Fruit fly (Drosophila melanogaster) whole organism, embryonic: Measurements from ENCODE around the gene Dmtn.

Source experiments
- Aef1 ChIP-seq: fragments of 200-800 bp; sonication (Bioruptor generic); IDR thresholded peaks from 3 replicates; pipeline ENCODE4 v1.3.6; 2022; ENCODE audit warnings: missing biosample characterization, missing genetic modification characterization
- Awh ChIP-seq: fragments of 200-800 bp; sonication (Bioruptor generic); IDR thresholded peaks from 2 replicates; pipeline ENCODE4, ENCODE4 v1.3.6; 2022; ENCODE audit warnings: missing biosample characterization, missing genetic modification characterization
- BtbVII ChIP-seq: fragments of 200-800 bp; sonication (Bioruptor generic); optimal IDR thresholded peaks from 3 replicates; lab custom pipeline; 2017; ENCODE audit warnings: missing biosample characterization, mild to moderate bottlenecking, missing genetic modification characterization
- CG1024 ChIP-seq: fragments of 200-800 bp; sonication (Bioruptor generic); IDR thresholded peaks from 2 replicates; pipeline ENCODE4 v1.3.6; 2022; ENCODE audit warnings: missing biosample characterization, missing genetic modification characterization
- CG11695 ChIP-seq: fragments of 200-800 bp; sonication (Bioruptor generic); IDR thresholded peaks from 3 replicates; pipeline ENCODE4 v1.3.6; 2022; ENCODE audit warnings: missing biosample characterization, missing genetic modification characterization
- CG13624 ChIP-seq: fragments of 200-800 bp; sonication (Bioruptor generic); optimal IDR thresholded peaks from 2 replicates; lab custom pipeline; 2016; ENCODE audit warnings: missing biosample characterization, missing genetic modification characterization
- CG14441 ChIP-seq: fragments of 200-800 bp; sonication (Bioruptor generic); IDR thresholded peaks from 2 replicates; pipeline ENCODE4 v1.3.6; 2022; ENCODE audit warnings: missing biosample characterization, missing genetic modification characterization
- CG15601 ChIP-seq: fragments of 200-800 bp; sonication (Bioruptor generic); optimal IDR thresholded peaks from 3 replicates; lab custom pipeline; 2019; ENCODE audit warnings: missing biosample characterization, mild to moderate bottlenecking, missing genetic modification characterization, moderate library complexity
- CG16779 ChIP-seq: fragments of 200-800 bp; sonication (Bioruptor generic); IDR thresholded peaks from 2 replicates; pipeline ENCODE4 v1.3.6; 2022; ENCODE audit warnings: missing biosample characterization, missing genetic modification characterization
- CG17612 ChIP-seq: fragments of 200-800 bp; sonication (Bioruptor generic); IDR thresholded peaks from 2 replicates; pipeline ENCODE4 v1.3.6; 2022; ENCODE audit warnings: missing biosample characterization, missing genetic modification characterization
- CG2129 ChIP-seq: fragments of 200-800 bp; sonication (Bioruptor generic); IDR thresholded peaks from 2 replicates; pipeline ENCODE4 v1.3.6; 2022; ENCODE audit warnings: missing biosample characterization, missing genetic modification characterization; ENCODE audit not compliant: partially characterized antibody
- CG2875 ChIP-seq: fragments of 200-800 bp; sonication (Bioruptor generic); optimal IDR thresholded peaks from 2 replicates; lab custom pipeline; 2017; ENCODE audit warnings: missing biosample characterization, mild to moderate bottlenecking, missing genetic modification characterization, missing genetic modification reagents
- CG31388 ChIP-seq: fragments of 200-800 bp; sonication (Bioruptor generic); optimal IDR thresholded peaks from 2 replicates; lab custom pipeline; 2016; ENCODE audit warnings: missing biosample characterization, missing genetic modification characterization
- CG32532 ChIP-seq: fragments of 200-800 bp; sonication (Bioruptor generic); IDR thresholded peaks from 2 replicates; pipeline ENCODE4 v1.3.6; 2022; ENCODE audit warnings: missing biosample characterization, missing genetic modification characterization
- CG33213 ChIP-seq: fragments of 200-800 bp; sonication (Bioruptor generic); optimal IDR thresholded peaks from 3 replicates; lab custom pipeline; 2016; ENCODE audit warnings: missing biosample characterization, missing genetic modification characterization
- CG34224 ChIP-seq: fragments of 200-800 bp; sonication (Bioruptor generic); IDR thresholded peaks from 3 replicates; pipeline ENCODE4 v1.3.6; 2022; ENCODE audit warnings: missing biosample characterization, missing genetic modification characterization; ENCODE audit not compliant: partially characterized antibody
- CG4328 ChIP-seq: fragments of 200-800 bp; sonication (Bioruptor generic); optimal IDR thresholded peaks from 3 replicates; lab custom pipeline; 2017; ENCODE audit warnings: missing biosample characterization, missing genetic modification reagents, missing genetic modification characterization
- CG4360 ChIP-seq: fragments of 200-800 bp; sonication (Bioruptor generic); IDR thresholded peaks from 2 replicates; pipeline ENCODE4 v1.3.6; 2022; ENCODE audit warnings: missing biosample characterization, missing genetic modification characterization
- CG4617 ChIP-seq: fragments of 200-800 bp; sonication (Bioruptor generic); optimal IDR thresholded peaks from 3 replicates; lab custom pipeline; 2016; ENCODE audit warnings: missing biosample characterization, missing genetic modification characterization, borderline replicate concordance
- CG6272 ChIP-seq: fragments of 200-800 bp; sonication (Bioruptor generic); IDR thresholded peaks from 2 replicates; pipeline ENCODE4 v1.3.6; 2022; ENCODE audit warnings: missing biosample characterization, missing genetic modification characterization
- CG6683 ChIP-seq: fragments of 200-800 bp; sonication (Bioruptor generic); optimal IDR thresholded peaks from 2 replicates; lab custom pipeline; 2017; ENCODE audit warnings: missing biosample characterization, mild to moderate bottlenecking, missing genetic modification characterization, missing genetic modification reagents
- CG7372 ChIP-seq: fragments of 200-800 bp; sonication (Bioruptor generic); IDR thresholded peaks from 2 replicates; pipeline ENCODE4 v1.3.6; 2022; ENCODE audit warnings: missing biosample characterization, missing genetic modification characterization
- CG9437 ChIP-seq: fragments of 200-800 bp; sonication (Bioruptor generic); optimal IDR thresholded peaks from 2 replicates; lab custom pipeline; 2018; ENCODE audit warnings: missing biosample characterization, mild to moderate bottlenecking, missing genetic modification characterization
- CG9797 ChIP-seq: fragments of 200-800 bp; sonication (Bioruptor generic); optimal IDR thresholded peaks from 3 replicates; lab custom pipeline; 2018; ENCODE audit warnings: missing biosample characterization, mild to moderate bottlenecking, missing genetic modification characterization
- D ChIP-seq, 2 experiments: fragments of 200-800 bp in 1 of 2; fragments of >200 bp in 1 of 2; sonication (Bioruptor generic) in 1 of 2; optimal IDR thresholded peaks; 2 replicates in 1 of 2; 3 replicates in 1 of 2; lab custom pipeline; 2017; ENCODE audit warnings: mild to moderate bottlenecking in 1 of 2, missing biosample characterization in 1 of 2, missing genetic modification characterization in 1 of 2, missing genetic modification reagents in 1 of 2
- D19B ChIP-seq: fragments of 200-800 bp; sonication (Bioruptor generic); optimal IDR thresholded peaks from 2 replicates; lab custom pipeline; 2017; ENCODE audit warnings: missing biosample characterization, mild to moderate bottlenecking, missing genetic modification characterization
- ERR ChIP-seq: fragments of 200-800 bp; sonication (Bioruptor generic); optimal IDR thresholded peaks from 2 replicates; lab custom pipeline; 2016; ENCODE audit warnings: missing biosample characterization, missing genetic modification characterization
- Ets97D ChIP-seq: fragments of 200-800 bp; sonication (Bioruptor generic); optimal IDR thresholded peaks from 3 replicates; lab custom pipeline; 2016; ENCODE audit warnings: missing biosample characterization, missing genetic modification characterization
- HLH54F ChIP-seq: fragments of 200-800 bp; sonication (Bioruptor generic); optimal IDR thresholded peaks from 3 replicates; lab custom pipeline; 2016; ENCODE audit warnings: missing biosample characterization, missing genetic modification characterization
- Hmx ChIP-seq: fragments of 200-800 bp; sonication (Bioruptor generic); optimal IDR thresholded peaks from 2 replicates; lab custom pipeline; 2016; ENCODE audit warnings: missing biosample characterization, missing genetic modification characterization
- Hsf ChIP-seq: fragments of 200-800 bp; sonication (Bioruptor generic); optimal IDR thresholded peaks from 3 replicates; lab custom pipeline; 2016; ENCODE audit warnings: missing biosample characterization, missing genetic modification characterization
- Lhr ChIP-seq: fragments of 200-800 bp; sonication (Bioruptor generic); optimal IDR thresholded peaks from 3 replicates; lab custom pipeline; 2017; ENCODE audit warnings: mild to moderate bottlenecking, missing biosample characterization, missing genetic modification reagents, missing genetic modification characterization
- Mes4 ChIP-seq: fragments of 200-800 bp; sonication (Bioruptor generic); optimal IDR thresholded peaks from 2 replicates; lab custom pipeline; 2016; ENCODE audit warnings: missing biosample characterization, missing genetic modification characterization
- Ravus ChIP-seq: fragments of 200-800 bp; sonication (Bioruptor generic); IDR thresholded peaks from 2 replicates; pipeline ENCODE4 v1.3.6; 2022; ENCODE audit warnings: missing biosample characterization, missing genetic modification characterization
- Trl ChIP-seq, 3 experiments: fragments of >200 bp in 2 of 3; fragments of 200-800 bp in 1 of 3; sonication (Bioruptor generic) in 1 of 3; optimal IDR thresholded peaks; 2 replicates in 1 of 3; 3 replicates in 2 of 3; lab custom pipeline; 2016 to 2017; ENCODE audit warnings: missing biosample characterization in 1 of 3, missing genetic modification characterization in 1 of 3
- Xrp1 ChIP-seq: fragments of 200-800 bp; sonication (Bioruptor generic); IDR thresholded peaks from 2 replicates; pipeline ENCODE4 v1.3.6; 2022; ENCODE audit warnings: missing biosample characterization, missing genetic modification characterization
- crc ChIP-seq: fragments of 200-800 bp; sonication (Bioruptor generic); optimal IDR thresholded peaks from 2 replicates; lab custom pipeline; 2016; ENCODE audit warnings: missing biosample characterization, missing genetic modification characterization
- croc ChIP-seq: fragments of 200-800 bp; sonication (Bioruptor generic); conservative IDR thresholded peaks from 3 replicates; pipeline ENCODE4 v1.3.6; 2022; ENCODE audit warnings: missing biosample characterization, missing genetic modification characterization
- h ChIP-seq: fragments of >200 bp; optimal IDR thresholded peaks from 2 replicates; lab custom pipeline; 2017
- ken ChIP-seq: fragments of 200-800 bp; sonication (Bioruptor generic); IDR thresholded peaks from 3 replicates; pipeline ENCODE4 v1.3.6; 2022; ENCODE audit warnings: missing biosample characterization, missing genetic modification characterization
- lilli ChIP-seq: fragments of 200-800 bp; sonication (Bioruptor generic); optimal IDR thresholded peaks from 3 replicates; lab custom pipeline; 2016; ENCODE audit warnings: missing biosample characterization, missing genetic modification characterization
- nerfin-2 ChIP-seq: fragments of 200-800 bp; sonication (Bioruptor generic); IDR thresholded peaks from 2 replicates; pipeline ENCODE4 v1.3.6; 2022; ENCODE audit warnings: missing biosample characterization, missing genetic modification characterization; ENCODE audit not compliant: partially characterized antibody
- pan ChIP-seq, 4 experiments: fragments of >200 bp in 3 of 4; fragments of 200-800 bp in 1 of 4; sonication (Bioruptor generic) in 1 of 4; optimal IDR thresholded peaks in 3 of 4; IDR thresholded peaks in 1 of 4; 2 replicates each; pipeline versions ENCODE4 v1.3.6 to Lab custom; 2017 to 2022; ENCODE audit warnings: missing biosample characterization in 2 of 4, missing genetic modification characterization in 2 of 4, mixed read lengths in 1 of 4
- repo ChIP-seq: fragments of 200-800 bp; sonication (Bioruptor generic); optimal IDR thresholded peaks from 2 replicates; lab custom pipeline; 2016; ENCODE audit warnings: missing biosample characterization, missing genetic modification characterization
- sens ChIP-seq: fragments of 200-800 bp; sonication (Bioruptor generic); peaks from one replicate; lab custom pipeline; 2016; ENCODE audit warnings: missing biosample characterization, missing genetic modification characterization
- sens-2 ChIP-seq: fragments of 200-800 bp; sonication (Bioruptor generic); IDR thresholded peaks from 2 replicates; pipeline ENCODE4 v1.3.6; 2022; ENCODE audit warnings: missing biosample characterization, missing genetic modification characterization
- slbo ChIP-seq: fragments of 200-800 bp; sonication (Bioruptor generic); IDR thresholded peaks from 2 replicates; pipeline ENCODE4 v1.3.6; 2022; ENCODE audit warnings: missing biosample characterization, missing genetic modification characterization
- sqz ChIP-seq: fragments of 200-800 bp; sonication (Bioruptor generic); optimal IDR thresholded peaks from 3 replicates; lab custom pipeline; 2018; ENCODE audit warnings: missing biosample characterization, mild to moderate bottlenecking, missing genetic modification characterization
- usp ChIP-seq: fragments of >200 bp; optimal IDR thresholded peaks from 2 replicates; lab custom pipeline; 2017; ENCODE audit warnings: missing biosample characterization, missing genetic modification characterization

Dmtn gene

dm6 chr3R:6368550-6369238, 37.0 kb downstream of the Dmtn start, which contains the start of gene CG10286 (continued):
- TF ChIP-seq CG9437 (GFP tag; lab: Kevin White, UChicago) (peak; percentile 39), CG2875 (GFP tag; lab: Kevin White, UChicago) (peak; percentile 1), sqz (GFP tag; lab: Kevin White, UChicago) (no peak), repo (peak; percentile 26), CG13624 (GFP tag; lab: Kevin White, UChicago) (peak; percentile 13), Xrp1 (GFP tag; lab: Robert Waterston, UW) (peak; percentile 43), CG1024 (GFP tag; lab: Robert Waterston, UW) (peak; percentile 62; the same call in 1 of the 2 replicates), CG33213 (GFP tag; lab: Kevin White, UChicago) (peak; percentile 47), CG15601 (tag; lab: Kevin White, UChicago) (peak; percentile 40), CG2129 (GFP tag; lab: Robert Waterston, UW) (0 out of 2 replicates have a peak, but pooled peaks have one; percentile 16), CG9797 (GFP tag; lab: Kevin White, UChicago) (peak; percentile 25), slbo (GFP tag; lab: Robert Waterston, UW) (peak; percentile 52; the same call in 1 of the 2 replicates), Trl (optimal IDR thresholded peaks at IDR 0.05; lab: Kevin White, UChicago) (no peak), Trl (GFP tag; optimal IDR thresholded peaks at IDR 0.05; lab: Kevin White, UChicago) (no peak), pan (optimal IDR thresholded peaks at IDR 0.05; lab: Kevin White, UChicago) (no peak), pan (GFP tag; optimal IDR thresholded peaks at IDR 0.05 in 1 of 2, IDR thresholded peaks at IDR 0.05 in 1 of 2) (no peak), CG34224 (peak; percentile 76), Mes4 (GFP tag; lab: Kevin White, UChicago) (no peak), CG16779 (GFP tag; lab: Robert Waterston, UW) (no peak), CG4328 (GFP tag; lab: Kevin White, UChicago) (no peak), nerfin-2 (GFP tag; lab: Robert Waterston, UW) (peak; percentile 54; the same call in 1 of the 2 replicates), CG17612 (GFP tag; lab: Robert Waterston, UW) (no peak), Aef1 (no peak), crc (GFP tag; lab: Kevin White, UChicago) (no peak), sens (peak; percentile 73), h (lab: Kevin White, UChicago) (no peak), ken (GFP tag; lab: Robert Waterston, UW) (no peak), Ets97D (peak; percentile 29), D19B (GFP tag; lab: Kevin White, UChicago) (peak; percentile 47), CG4617 (GFP tag; lab: Kevin White, UChicago) (peak; percentile 14), HLH54F (GFP tag; lab: Kevin White, UChicago) (no peak), Ravus (GFP tag; lab: Robert Waterston, UW) (no peak), lilli (peak; percentile 2), CG6683 (GFP tag; lab: Kevin White, UChicago) (no peak), ERR (GFP tag; lab: Kevin White, UChicago) (no peak), croc (no peak), CG6272 (GFP tag; lab: Robert Waterston, UW) (peak; percentile 50; the same call in 1 of the 2 replicates), Hmx (no peak), CG32532 (GFP tag; lab: Robert Waterston, UW) (peak; percentile 36), Lhr (GFP tag; lab: Kevin White, UChicago) (no peak), CG11695 (GFP tag; lab: Robert Waterston, UW) (0 out of 3 replicates have a peak, but pooled peaks have one; percentile 8), usp (GFP tag; lab: Kevin White, UChicago) (no peak), Hsf (GFP tag; lab: Kevin White, UChicago) (peak; percentile 1), CG4360 (GFP tag; lab: Robert Waterston, UW) (no peak), sens-2 (GFP tag; lab: Robert Waterston, UW) (no peak), BtbVII (GFP tag; lab: Kevin White, UChicago) (no peak), CG14441 (GFP tag; lab: Robert Waterston, UW) (peak; percentile 51), CG7372 (no peak), CG31388 (GFP tag; lab: Kevin White, UChicago) (no peak), D (optimal IDR thresholded peaks at IDR 0.05; lab: Kevin White, UChicago) (no peak), D (GFP tag; optimal IDR thresholded peaks at IDR 0.05; lab: Kevin White, UChicago) (peak; percentile 32), Awh (GFP tag; lab: Robert Waterston, UW) (no peak)
